Fruit fly (Drosophila melanogaster) whole organism, larva: Measurements from ENCODE around the gene fry.

Source experiments
- noc ChIP-seq: fragments of 200-800 bp; sonication (Bioruptor generic); optimal IDR thresholded peaks from 3 replicates; lab custom pipeline; 2019; ENCODE audit warnings: missing biosample characterization, mild to moderate bottlenecking, missing genetic modification characterization, moderate library complexity

The fry gene

DNA sequence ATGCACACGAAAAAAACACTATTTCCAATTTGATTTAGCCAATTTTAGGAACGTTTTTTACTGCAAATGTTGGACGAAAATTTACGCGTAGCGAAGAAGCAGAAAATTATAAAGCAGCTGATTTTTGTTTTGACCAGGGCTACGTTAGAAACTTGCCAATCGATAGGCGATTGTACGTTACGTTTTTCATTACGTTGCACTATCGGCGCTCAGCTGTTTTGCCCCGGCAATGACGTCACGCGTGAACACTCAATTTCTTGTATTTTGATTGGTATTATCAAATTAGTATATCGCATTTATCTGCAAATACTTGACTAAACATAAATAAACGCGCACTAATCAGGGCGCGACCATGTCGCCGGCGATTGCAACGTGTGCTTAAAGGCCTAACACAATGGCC is at the start of gene fry, which contains the start of gene CG16717:
fry (minus strand) TSS at position 110 of the 400 bp plus-strand sequence.
CG16717 (plus strand) TSS at position 208 of the 400 bp plus-strand sequence.
- no peak for TF ChIP-seq noc (tag; lab: Kevin White, UChicago)

- TF ChIP-seq noc (tag; lab: Kevin White, UChicago), result no peak
These were observed 47.8 kb upstream of the fry start, which contains the start of gene Naa60 for dm6 chr3L:9726707-9727106. Naa60 (plus strand) TSS chr3L:9726895.

DNA sequence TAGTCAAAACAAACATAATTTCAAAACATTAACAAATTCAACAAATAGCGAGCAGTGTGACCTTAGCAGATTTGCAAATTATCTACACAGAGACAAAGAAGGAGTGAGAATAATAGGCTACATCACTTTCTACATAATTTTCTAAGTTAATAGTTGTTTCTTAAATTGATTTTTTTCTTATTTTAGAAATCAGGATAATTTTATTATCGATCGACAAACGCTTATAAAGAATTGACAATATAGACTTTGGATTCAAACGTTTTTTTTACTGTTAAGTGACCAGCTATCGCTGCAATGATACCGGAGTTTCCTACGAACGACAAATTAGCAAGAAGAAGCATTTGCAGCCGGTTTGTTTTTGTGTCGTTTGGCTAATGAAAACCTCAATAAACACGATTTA is 44.2 kb upstream of the fry start, which contains the start of the genes nbs and defl:
nbs (minus strand) TSS at position 87 of the 400 bp plus-strand sequence.
defl (plus strand) TSS at position 316 of the 400 bp plus-strand sequence.
- TF ChIP-seq noc (tag; lab: Kevin White, UChicago), result peak; percentile 42

- no peak for TF ChIP-seq noc (tag; lab: Kevin White, UChicago)
These were observed 41.2 kb upstream of the fry start for dm6 chr3L:9720102-9720501.

- peak; percentile 58 for TF ChIP-seq noc (tag; lab: Kevin White, UChicago)
These were observed 40.0 kb upstream of the fry start, which contains the start of the genes CG18178 and CG14174 for dm6 chr3L:9718929-9719328. CG18178 (minus strand) TSS chr3L:9719144. CG14174 (plus strand) TSS chr3L:9719328.

dm6 chr3L:9717839-9718238 is 38.9 kb upstream of the fry start:
- no peak for TF ChIP-seq noc (tag; lab: Kevin White, UChicago)

dm6 chr3L:9717101-9717500 is 38.2 kb upstream of the fry start:
- TF ChIP-seq noc (tag; lab: Kevin White, UChicago), result no peak

DNA sequence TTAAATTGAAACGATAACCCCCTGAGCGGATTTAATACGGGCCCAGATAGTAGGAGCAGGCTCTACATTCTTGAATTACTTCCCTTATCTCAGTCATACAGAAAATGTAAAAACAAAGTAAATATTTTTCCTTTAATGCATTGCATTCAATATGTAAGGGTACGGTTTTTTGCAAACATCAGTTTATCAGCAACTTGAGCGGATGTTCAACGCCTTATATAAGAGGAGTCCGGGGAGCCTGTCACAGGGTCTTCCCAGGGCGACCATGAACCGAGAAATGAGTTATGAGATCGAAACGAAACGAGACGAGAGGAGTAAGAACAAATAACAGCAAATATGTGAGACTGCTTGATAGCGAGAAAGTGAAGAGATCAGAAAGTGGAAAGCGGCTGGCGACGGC is 37.7 kb upstream of the fry start:
- no peak for TF ChIP-seq noc (tag; lab: Kevin White, UChicago)

DNA sequence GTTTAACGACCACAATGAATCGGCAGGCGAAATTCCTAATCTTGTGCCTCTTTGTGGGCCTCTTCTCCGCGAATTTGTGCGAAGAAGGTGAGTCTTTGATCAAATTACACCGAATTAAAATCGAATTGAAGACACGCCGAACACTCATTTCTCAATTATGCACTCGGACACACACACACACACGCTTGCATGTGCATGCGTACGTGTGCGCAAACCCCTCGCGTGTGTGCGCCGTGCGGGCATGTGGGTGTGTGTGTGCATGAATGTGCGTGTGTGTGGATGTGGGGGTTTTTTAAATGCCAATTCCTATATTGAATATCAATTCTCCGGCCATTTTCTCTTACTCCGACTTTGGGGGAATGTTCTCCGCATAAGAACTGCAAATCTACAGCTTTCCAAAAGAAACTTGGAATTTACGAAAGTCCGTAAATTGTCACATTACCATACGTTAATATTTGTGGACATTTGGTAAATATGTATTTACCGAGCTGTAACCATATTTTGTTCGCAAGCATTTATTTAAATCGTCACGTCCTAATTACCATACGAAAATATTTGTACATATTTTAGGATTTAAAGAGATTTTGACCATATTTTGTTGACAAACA is 35.7 kb upstream of the fry start:
- TF ChIP-seq noc (tag; lab: Kevin White, UChicago), result no peak

DNA sequence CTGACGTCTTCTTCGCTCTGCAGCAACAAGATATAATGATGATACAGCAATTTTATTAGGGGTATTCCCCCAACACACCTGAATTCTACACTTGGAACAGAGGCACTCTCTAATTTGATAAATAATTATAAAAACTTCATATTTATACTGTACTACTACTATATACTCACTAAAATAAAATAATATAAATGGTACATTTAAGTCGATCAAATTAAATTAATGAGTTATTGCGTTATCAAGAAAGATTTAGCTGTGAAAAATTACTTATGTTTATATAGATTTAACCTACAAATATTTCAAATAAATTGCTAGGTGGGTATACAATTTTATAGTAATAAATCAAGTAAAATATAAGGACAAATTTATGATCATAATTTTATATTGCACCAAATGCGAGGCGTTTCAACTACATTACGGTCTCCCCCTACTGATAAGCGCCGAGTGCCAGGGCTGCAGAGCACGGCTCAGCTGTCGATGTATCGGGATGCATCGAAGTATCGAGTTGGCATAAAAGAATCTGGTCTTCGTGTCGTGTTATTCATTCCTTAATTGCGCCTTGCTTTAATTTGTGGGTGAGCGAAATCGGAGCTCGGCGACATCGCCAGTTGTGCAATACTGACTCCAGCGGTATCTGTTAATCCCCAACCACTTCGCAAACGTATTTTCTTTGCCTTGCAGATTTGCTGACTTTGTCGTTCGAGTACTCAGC is 35.1 kb upstream of the fry start, which contains the start of gene vsg:
vsg (plus strand) TSS at position 497 of the 709 bp plus-strand sequence.
- TF ChIP-seq noc (tag; lab: Kevin White, UChicago), result peak; percentile 76

DNA sequence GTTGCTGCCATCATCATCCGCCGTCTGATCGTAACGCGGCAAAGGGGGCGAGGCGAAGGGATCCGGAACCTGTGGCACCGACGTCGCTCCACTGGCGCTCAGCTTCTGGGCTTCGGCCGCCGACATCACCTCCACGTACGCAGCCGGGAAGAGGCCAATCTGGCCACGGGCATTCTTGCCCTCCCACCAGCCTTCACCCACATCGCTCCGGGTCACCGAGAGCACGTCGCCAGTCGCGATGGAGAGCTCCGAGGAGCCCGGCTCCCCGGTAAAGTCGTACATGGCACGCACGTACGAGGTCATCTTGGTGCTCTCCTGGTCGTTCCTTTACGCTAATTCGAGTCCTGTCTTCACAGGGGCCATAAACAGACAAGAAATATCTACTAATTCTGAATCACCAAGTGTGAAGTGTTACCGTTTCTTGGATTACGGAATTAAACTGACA is 34.5 kb upstream of the fry start, which contains the start of gene SH3PX1:
SH3PX1 (minus strand) TSS at position 445 of the 445 bp plus-strand sequence.
- TF ChIP-seq noc (tag; lab: Kevin White, UChicago), result no peak

- no peak for TF ChIP-seq noc (tag; lab: Kevin White, UChicago)
These were observed 33.3 kb upstream of the fry start for dm6 chr3L:9712066-9712789.

DNA sequence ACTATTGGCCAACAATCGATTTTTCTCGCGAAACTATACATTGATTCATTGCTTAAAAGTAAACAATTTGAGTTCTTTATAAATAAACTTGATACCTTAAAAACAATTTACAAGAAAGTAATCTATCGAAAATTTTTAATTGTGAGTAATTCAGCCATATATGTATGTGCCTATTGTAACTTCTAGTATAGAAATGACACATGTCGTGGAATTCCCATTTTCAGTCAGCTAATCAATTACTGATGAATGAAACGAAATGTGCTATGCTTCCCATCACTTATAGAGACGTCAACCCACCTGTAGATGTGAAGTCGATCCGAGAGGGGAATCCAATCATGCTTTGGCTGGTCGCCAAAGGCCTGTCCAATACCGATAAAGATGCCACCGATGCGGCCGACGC is 32.3 kb upstream of the fry start:
- no peak for TF ChIP-seq noc (tag; lab: Kevin White, UChicago)

DNA sequence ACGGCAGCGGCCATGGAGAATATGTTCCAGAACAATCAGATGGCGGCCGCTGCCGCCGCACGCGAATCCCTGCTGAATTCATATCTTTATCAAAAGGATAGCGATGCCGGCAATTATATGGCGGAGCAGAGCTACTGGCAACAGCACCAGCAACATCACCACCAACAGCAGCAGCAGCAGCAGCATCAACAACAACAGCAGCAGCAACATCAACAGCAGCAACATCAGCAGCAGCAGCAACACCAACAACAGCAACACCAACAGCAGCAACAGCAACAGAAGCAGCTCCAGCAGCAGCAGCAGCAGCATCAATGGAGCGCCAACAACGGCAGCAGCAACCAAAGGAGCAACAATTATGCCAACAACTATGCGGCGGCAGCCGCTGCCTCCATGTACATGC is 29.9 kb upstream of the fry start:
- TF ChIP-seq noc (tag; lab: Kevin White, UChicago), result no peak

DNA sequence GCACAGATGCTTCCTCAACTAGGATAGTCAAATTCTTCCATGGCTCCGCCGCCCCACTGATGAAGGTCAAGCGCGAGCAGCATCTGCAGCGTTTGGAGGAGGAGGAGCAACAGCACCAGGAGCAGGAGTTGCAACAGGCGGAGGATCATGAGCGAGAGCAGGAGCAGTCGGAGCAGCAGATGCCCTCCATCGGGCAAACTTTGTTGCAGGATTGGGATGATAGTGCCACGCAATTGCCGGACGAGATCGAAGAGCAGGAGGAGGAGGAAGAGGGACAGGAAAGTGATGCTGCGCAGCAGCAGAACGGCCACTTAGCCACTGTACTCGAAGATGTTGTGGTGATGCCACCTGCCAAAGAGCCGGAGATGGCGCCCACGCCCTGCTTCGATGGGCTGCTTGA is 26.7 kb upstream of the fry start:
- TF ChIP-seq noc (tag; lab: Kevin White, UChicago), result no peak
